Worm (Caenorhabditis elegans): Measurements from ENCODE around the gene ZK652.8.

ce11 chrIII:7792209-7792608 lies 51.2 kb downstream of the ZK652.8 start:
- no peak for TF ChIP-seq nhr-237 (tag; optimal IDR thresholded peaks at IDR 0.05)
- no peak for TF ChIP-seq fkh-10 (GFP tag; optimal IDR thresholded peaks at IDR 0.05)
- TF ChIP-seq sea-2 (GFP tag; optimal IDR thresholded peaks at IDR 0.05) = no peak
- TF ChIP-seq nhr-11 (tag; optimal IDR thresholded peaks at IDR 0.05) = no peak
- TF ChIP-seq ceh-82 (tag; optimal IDR thresholded peaks at IDR 0.05) = no peak
- TF ChIP-seq nfya-1 (tag; optimal IDR thresholded peaks at IDR 0.05; ENCODE audit: insufficient read depth) = peak; percentile 97
- TF ChIP-seq mdl-1 (tag; optimal IDR thresholded peaks at IDR 0.05) = no peak

All from whole organism, L3 larva.